Fruit fly (Drosophila melanogaster) whole organism: Measurements from ENCODE around the gene betaTub85D.

Source experiments
- CG8478 ChIP-seq: fragments of >200 bp; optimal IDR thresholded peaks from 2 replicates; lab custom pipeline; 2018; ENCODE audit warnings: inconsistent platforms
- pan ChIP-seq: fragments of >200 bp; optimal IDR thresholded peaks from 2 replicates; lab custom pipeline; 2017
- usp ChIP-seq: fragments of >200 bp; optimal IDR thresholded peaks from 2 replicates; lab custom pipeline; 2017; ENCODE audit warnings: missing biosample characterization, missing genetic modification characterization, mixed read lengths

dm6 chr3R:9422338-9422737 lies 12.3 kb upstream of the betaTub85D start:
- TF ChIP-seq CG8478 (lab: Kevin White, UChicago) (no peak), pan (lab: Kevin White, UChicago) (no peak), usp (GFP tag; lab: Kevin White, UChicago) (no peak)
